Fruit fly (Drosophila melanogaster) whole organism, embryonic: ENCODE results near the gene Sulf1.

Experiments used
- Adf1 ChIP-seq: fragments of 200-800 bp; sonication (Bioruptor generic); IDR thresholded peaks from 2 replicates; pipeline ENCODE4 v1.3.6; 2022; ENCODE audit warnings: missing biosample characterization, missing genetic modification characterization
- CG1024 ChIP-seq: fragments of 200-800 bp; sonication (Bioruptor generic); IDR thresholded peaks from 2 replicates; pipeline ENCODE4 v1.3.6; 2022; ENCODE audit warnings: missing biosample characterization, missing genetic modification characterization
- CG10366 ChIP-seq: fragments of 200-800 bp; sonication (Bioruptor generic); IDR thresholded peaks from 2 replicates; pipeline ENCODE4 v1.3.6; 2022; ENCODE audit warnings: missing biosample characterization, missing genetic modification characterization
- CG11247 ChIP-seq: fragments of 200-800 bp; sonication (Bioruptor generic); IDR thresholded peaks from 2 replicates; pipeline ENCODE4 v1.3.6; 2022; ENCODE audit warnings: missing biosample characterization, missing genetic modification characterization
- CG11504 ChIP-seq: fragments of 200-800 bp; sonication (Bioruptor generic); optimal IDR thresholded peaks from 3 replicates; lab custom pipeline; 2019; ENCODE audit warnings: missing biosample characterization, mild to moderate bottlenecking, missing genetic modification characterization, moderate library complexity
- CG12299 ChIP-seq: fragments of 200-800 bp; sonication (Bioruptor generic); optimal IDR thresholded peaks from 2 replicates; lab custom pipeline; 2018; ENCODE audit warnings: missing biosample characterization, mild to moderate bottlenecking, missing genetic modification characterization
- CG12769 ChIP-seq: fragments of 200-800 bp; sonication (Bioruptor generic); optimal IDR thresholded peaks from 2 replicates; lab custom pipeline; 2019; ENCODE audit warnings: missing biosample characterization, mild to moderate bottlenecking, missing genetic modification characterization, moderate library complexity
- CG14860 ChIP-seq: fragments of 200-800 bp; sonication (Bioruptor generic); IDR thresholded peaks from 3 replicates; pipeline ENCODE4 v1.3.6; 2022; ENCODE audit warnings: missing biosample characterization, missing genetic modification characterization; ENCODE audit not compliant: partially characterized antibody
- CG31224 ChIP-seq: fragments of 200-800 bp; sonication (Bioruptor generic); IDR thresholded peaks from 2 replicates; pipeline ENCODE4 v1.3.6; 2022; ENCODE audit warnings: missing biosample characterization, missing genetic modification characterization
- CG33557 ChIP-seq: fragments of 200-800 bp; sonication (Bioruptor generic); optimal IDR thresholded peaks from 2 replicates; lab custom pipeline; 2019; ENCODE audit warnings: missing biosample characterization, mild to moderate bottlenecking, missing genetic modification characterization, moderate library complexity
- CG42726 ChIP-seq: fragments of 200-800 bp; sonication (Bioruptor generic); IDR thresholded peaks from 2 replicates; pipeline ENCODE4 v1.3.6; 2022; ENCODE audit warnings: missing biosample characterization, missing genetic modification characterization; ENCODE audit not compliant: partially characterized antibody
- CG4360 ChIP-seq: fragments of 200-800 bp; sonication (Bioruptor generic); IDR thresholded peaks from 2 replicates; pipeline ENCODE4 v1.3.6; 2022; ENCODE audit warnings: missing biosample characterization, missing genetic modification characterization
- CG4707 ChIP-seq: fragments of 200-800 bp; sonication (Bioruptor generic); optimal IDR thresholded peaks from 2 replicates; lab custom pipeline; 2018; ENCODE audit warnings: missing biosample characterization, mild to moderate bottlenecking, missing genetic modification characterization, moderate library complexity
- CG9797 ChIP-seq: fragments of 200-800 bp; sonication (Bioruptor generic); optimal IDR thresholded peaks from 3 replicates; lab custom pipeline; 2018; ENCODE audit warnings: missing biosample characterization, mild to moderate bottlenecking, missing genetic modification characterization
- Dbx ChIP-seq: fragments of 200-800 bp; sonication (Bioruptor generic); IDR thresholded peaks from 3 replicates; pipeline ENCODE4 v1.3.6; 2022; ENCODE audit warnings: missing biosample characterization, missing genetic modification characterization
- Dfd ChIP-seq, 2 experiments: fragments of >200 bp; optimal IDR thresholded peaks; 2 replicates each; lab custom pipeline; 2017; ENCODE audit warnings: missing biosample characterization in 2 of 2, missing genetic modification characterization in 2 of 2
- ERR ChIP-seq: fragments of 200-800 bp; sonication (Bioruptor generic); optimal IDR thresholded peaks from 2 replicates; lab custom pipeline; 2016; ENCODE audit warnings: missing biosample characterization, missing genetic modification characterization
- Fer3 ChIP-seq: fragments of 200-800 bp; sonication (Bioruptor generic); optimal IDR thresholded peaks from 2 replicates; lab custom pipeline; 2018; ENCODE audit warnings: missing biosample characterization, mild to moderate bottlenecking, missing genetic modification characterization, moderate library complexity
- HLH4C ChIP-seq: fragments of 200-800 bp; sonication (Bioruptor generic); IDR thresholded peaks from 3 replicates; pipeline ENCODE4 v1.3.6; 2022; ENCODE audit warnings: missing biosample characterization, missing genetic modification characterization; ENCODE audit not compliant: partially characterized antibody
- Hmr ChIP-seq: fragments of 200-800 bp; sonication (Bioruptor generic); optimal IDR thresholded peaks from 3 replicates; lab custom pipeline; 2017; ENCODE audit warnings: mild to moderate bottlenecking, missing biosample characterization, missing genetic modification reagents, missing genetic modification characterization
- Mes4 ChIP-seq: fragments of 200-800 bp; sonication (Bioruptor generic); optimal IDR thresholded peaks from 2 replicates; lab custom pipeline; 2016; ENCODE audit warnings: missing biosample characterization, missing genetic modification characterization
- Neu2 ChIP-seq: fragments of 200-800 bp; sonication (Bioruptor generic); optimal IDR thresholded peaks from 3 replicates; lab custom pipeline; 2016; ENCODE audit warnings: missing biosample characterization, missing genetic modification characterization, borderline replicate concordance
- Side ChIP-seq: fragments of 200-800 bp; sonication (Bioruptor generic); optimal IDR thresholded peaks from 2 replicates; lab custom pipeline; 2016; ENCODE audit warnings: missing biosample characterization, missing genetic modification characterization
- Spps ChIP-seq: fragments of 200-800 bp; sonication (Bioruptor generic); optimal IDR thresholded peaks from 2 replicates; lab custom pipeline; 2018; ENCODE audit warnings: missing biosample characterization, mild to moderate bottlenecking, missing genetic modification characterization
- Tbp ChIP-seq: fragments of >200 bp; optimal IDR thresholded peaks from 2 replicates; lab custom pipeline; 2018; ENCODE audit warnings: missing biosample characterization, missing genetic modification characterization
- Trl ChIP-seq, 3 experiments: fragments of >200 bp in 2 of 3; fragments of 200-800 bp in 1 of 3; sonication (Bioruptor generic) in 1 of 3; optimal IDR thresholded peaks; 2 replicates in 1 of 3; 3 replicates in 2 of 3; lab custom pipeline; 2016 to 2017; ENCODE audit warnings: missing biosample characterization in 1 of 3, missing genetic modification characterization in 1 of 3
- al ChIP-seq: fragments of 200-800 bp; sonication (Bioruptor generic); IDR thresholded peaks from 2 replicates; pipeline ENCODE4 v1.3.6; 2022; ENCODE audit warnings: missing biosample characterization, missing genetic modification characterization
- aop ChIP-seq: fragments of 200-800 bp; sonication (Bioruptor generic); IDR thresholded peaks from 2 replicates; pipeline ENCODE4 v1.3.6; 2022; ENCODE audit warnings: missing biosample characterization, missing genetic modification characterization
- bbx ChIP-seq: fragments of 200-800 bp; sonication (Bioruptor generic); IDR thresholded peaks from 2 replicates; pipeline ENCODE4 v1.3.6; 2022; ENCODE audit warnings: missing biosample characterization, missing genetic modification characterization; ENCODE audit not compliant: partially characterized antibody
- fd3F ChIP-seq: fragments of 200-800 bp; sonication (Bioruptor generic); optimal IDR thresholded peaks from 2 replicates; lab custom pipeline; 2018; ENCODE audit warnings: missing biosample characterization, mild to moderate bottlenecking, missing genetic modification characterization, moderate library complexity
- gcm2 ChIP-seq: fragments of 200-800 bp; sonication (Bioruptor generic); optimal IDR thresholded peaks from 2 replicates; lab custom pipeline; 2016; ENCODE audit warnings: missing biosample characterization, missing genetic modification characterization
- gfzf ChIP-seq: fragments of 200-800 bp; sonication (Bioruptor generic); optimal IDR thresholded peaks from 2 replicates; lab custom pipeline; 2016; ENCODE audit warnings: missing biosample characterization, mild to moderate bottlenecking, missing genetic modification characterization, moderate library complexity
- gsb-n ChIP-seq: fragments of 200-800 bp; sonication (Bioruptor generic); optimal IDR thresholded peaks from 3 replicates; lab custom pipeline; 2018; ENCODE audit warnings: missing biosample characterization, mild to moderate bottlenecking, missing genetic modification characterization
- gt ChIP-seq: fragments of 200-800 bp; sonication (Bioruptor generic); IDR thresholded peaks from 2 replicates; pipeline ENCODE4 v1.3.6; 2022; ENCODE audit warnings: missing biosample characterization, missing genetic modification characterization
- ind ChIP-seq: fragments of 200-800 bp; sonication (Bioruptor generic); optimal IDR thresholded peaks from 3 replicates; lab custom pipeline; 2016; ENCODE audit warnings: missing biosample characterization, missing genetic modification characterization
- jing ChIP-seq: fragments of 200-800 bp; sonication (Bioruptor generic); optimal IDR thresholded peaks from 2 replicates; lab custom pipeline; 2018; ENCODE audit warnings: missing biosample characterization, mild to moderate bottlenecking, missing genetic modification characterization
- kni ChIP-seq: fragments of 200-800 bp; sonication (Bioruptor generic); optimal IDR thresholded peaks from 3 replicates; lab custom pipeline; 2017; ENCODE audit warnings: mild to moderate bottlenecking, missing biosample characterization, missing genetic modification reagents, missing genetic modification characterization
- lola ChIP-seq, 3 experiments: fragments of >200 bp in 2 of 3; fragments of 200-800 bp in 1 of 3; sonication (Bioruptor generic) in 1 of 3; optimal IDR thresholded peaks; 2 replicates each; lab custom pipeline; 2017 to 2019; ENCODE audit warnings: missing biosample characterization in 3 of 3, missing genetic modification characterization in 3 of 3, mild to moderate bottlenecking in 1 of 3, moderate library complexity in 1 of 3
- luna ChIP-seq: fragments of 200-800 bp; sonication (Bioruptor generic); optimal IDR thresholded peaks from 2 replicates; lab custom pipeline; 2016; ENCODE audit warnings: missing biosample characterization, missing genetic modification characterization
- nmo ChIP-seq: fragments of 200-800 bp; sonication (Bioruptor generic); optimal IDR thresholded peaks from 2 replicates; lab custom pipeline; 2018; ENCODE audit warnings: missing biosample characterization, mild to moderate bottlenecking, missing genetic modification characterization, moderate library complexity
- pb ChIP-seq: fragments of 200-800 bp; sonication (Bioruptor generic); optimal IDR thresholded peaks from 3 replicates; lab custom pipeline; 2016; ENCODE audit warnings: missing biosample characterization, missing genetic modification characterization
- schlank ChIP-seq: fragments of 200-800 bp; sonication (Bioruptor generic); optimal IDR thresholded peaks from 2 replicates; lab custom pipeline; 2018; ENCODE audit warnings: missing biosample characterization, mild to moderate bottlenecking, missing genetic modification characterization
- seq ChIP-seq: fragments of 200-800 bp; sonication (Bioruptor generic); IDR thresholded peaks from 2 replicates; pipeline ENCODE4 v1.3.6; 2022; ENCODE audit warnings: missing biosample characterization, missing genetic modification characterization
- so ChIP-seq: fragments of 200-800 bp; sonication (Bioruptor generic); IDR thresholded peaks from 3 replicates; pipeline ENCODE4 v1.3.6; 2022; ENCODE audit warnings: missing biosample characterization, missing genetic modification characterization
- sob ChIP-seq: fragments of 200-800 bp; sonication (Bioruptor generic); IDR thresholded peaks from 2 replicates; pipeline ENCODE4 v1.3.6; 2022; ENCODE audit warnings: missing biosample characterization, missing genetic modification characterization
- sr ChIP-seq: fragments of 200-800 bp; sonication (Bioruptor generic); IDR thresholded peaks from 3 replicates; pipeline ENCODE4 v1.3.6; 2022; ENCODE audit warnings: missing biosample characterization, missing genetic modification characterization
- tap ChIP-seq: fragments of 200-800 bp; optimal IDR thresholded peaks from 3 replicates; lab custom pipeline; 2019; ENCODE audit warnings: missing biosample characterization, mild to moderate bottlenecking, missing genetic modification characterization, moderate library complexity
- tna ChIP-seq: fragments of 200-800 bp; sonication (Bioruptor generic); IDR thresholded peaks from 2 replicates; pipeline ENCODE4 v1.3.6; 2022; ENCODE audit warnings: missing biosample characterization, missing genetic modification characterization; ENCODE audit not compliant: partially characterized antibody
- vfl ChIP-seq: fragments of 200-800 bp; sonication (Bioruptor generic); optimal IDR thresholded peaks from 2 replicates; lab custom pipeline; 2016; ENCODE audit warnings: missing biosample characterization, missing genetic modification characterization

Sulf1 gene

DNA sequence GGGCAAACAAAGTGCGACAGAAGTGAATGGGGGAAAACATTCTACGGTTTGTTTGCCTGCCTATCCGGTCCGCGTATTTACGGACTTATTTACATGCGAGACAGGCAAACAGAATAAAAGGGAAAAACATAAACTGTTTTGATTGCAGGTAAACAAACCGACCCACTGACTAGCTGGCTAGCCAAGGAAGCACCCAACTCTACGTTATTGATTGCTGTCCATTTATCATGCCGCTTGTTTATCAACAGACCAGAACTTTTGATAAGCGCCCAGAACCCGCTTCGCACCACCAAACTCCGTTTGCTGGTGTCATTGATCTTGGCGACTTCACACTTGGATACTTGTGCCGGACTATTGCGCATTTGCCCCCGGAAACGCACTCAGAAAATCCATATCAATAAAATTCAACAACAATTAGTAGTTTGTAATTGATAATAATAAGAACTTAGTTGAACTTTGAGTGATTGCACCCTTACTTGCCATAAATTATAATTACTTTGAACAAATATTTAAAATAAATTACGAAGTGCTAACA, 7.5 kb downstream of the Sulf1 start (continued):
- TF ChIP-seq Side (GFP tag; lab: Kevin White, UChicago), result peak; percentile 47
- TF ChIP-seq CG33557 (GFP tag; lab: Kevin White, UChicago), result peak; percentile 89
- TF ChIP-seq gsb-n, result peak; percentile 60
- no peak for TF ChIP-seq CG42726
- peak; percentile 67 for TF ChIP-seq schlank
- TF ChIP-seq Tbp (GFP tag; lab: Kevin White, UChicago), result no peak
- no peak for TF ChIP-seq CG4360 (GFP tag; lab: Robert Waterston, UW)
- peak; percentile 60 for TF ChIP-seq Mes4 (GFP tag; lab: Kevin White, UChicago)
- TF ChIP-seq sob (GFP tag; lab: Robert Waterston, UW), result peak; percentile 72
- peak; percentile 29; the same call in 1 of the 3 replicates for TF ChIP-seq so (GFP tag; lab: Robert Waterston, UW)
- TF ChIP-seq CG1024 (GFP tag; lab: Robert Waterston, UW), result no peak; the same call in 1 of the 2 replicates
- peak; percentile 43 for TF ChIP-seq CG10366 (GFP tag; lab: Robert Waterston, UW)
- TF ChIP-seq luna (GFP tag; lab: Kevin White, UChicago), result no peak
- TF ChIP-seq ERR (GFP tag; lab: Kevin White, UChicago), result peak; percentile 26
- peak; percentile 51 for TF ChIP-seq Spps (tag; lab: Kevin White, UChicago)
- no peak for TF ChIP-seq Adf1
- peak; percentile 7; the same call in 1 of the 2 replicates for TF ChIP-seq al (GFP tag; lab: Robert Waterston, UW)
- TF ChIP-seq tna, result no peak
- peak; percentile 58 for TF ChIP-seq CG11247 (GFP tag; lab: Robert Waterston, UW)
- no peak for TF ChIP-seq CG11504 (tag; lab: Kevin White, UChicago)
- peak; percentile 82 for TF ChIP-seq kni (GFP tag; lab: Kevin White, UChicago)
- TF ChIP-seq Fer3 (tag; lab: Kevin White, UChicago), result peak; percentile 39
- TF ChIP-seq CG12769 (tag; lab: Kevin White, UChicago), result peak; percentile 79
- peak; percentile 79 for TF ChIP-seq seq
- TF ChIP-seq pb (GFP tag; lab: Kevin White, UChicago), result peak; percentile 15
- no peak for TF ChIP-seq gt
- TF ChIP-seq CG31224 (GFP tag; lab: Robert Waterston, UW), result peak; percentile 29; the same call in 1 of the 2 replicates
- no peak for TF ChIP-seq gcm2 (GFP tag; lab: Kevin White, UChicago)
- TF ChIP-seq CG14860 (GFP tag; lab: Robert Waterston, UW), result no peak
- no peak for TF ChIP-seq vfl (GFP tag; lab: Kevin White, UChicago)
- 0 out of 3 replicates have a peak, but pooled peaks have one; percentile 34 for TF ChIP-seq sr (GFP tag; lab: Robert Waterston, UW)
- no peak for TF ChIP-seq jing (GFP tag; lab: Kevin White, UChicago)
- peak; percentile 21 for TF ChIP-seq CG9797 (GFP tag; lab: Kevin White, UChicago)
- peak; percentile 21 for TF ChIP-seq CG12299 (tag; lab: Kevin White, UChicago)
- no peak for TF ChIP-seq bbx
- TF ChIP-seq Dfd (GFP tag; optimal IDR thresholded peaks at IDR 0.05; lab: Kevin White, UChicago), result no peak
- no peak for TF ChIP-seq nmo
- TF ChIP-seq tap (tag; lab: Kevin White, UChicago), result peak; percentile 16
- peak; percentile 50; the same call in 1 of the 3 replicates for TF ChIP-seq Dbx (GFP tag; lab: Robert Waterston, UW)
- TF ChIP-seq aop, result no peak
- peak; percentile 66 for TF ChIP-seq Hmr (GFP tag; lab: Kevin White, UChicago)
- TF ChIP-seq lola (GFP tag; optimal IDR thresholded peaks at IDR 0.05; lab: Kevin White, UChicago), result peak in 1 of 3 experiments; percentile 70
- TF ChIP-seq HLH4C (GFP tag; lab: Robert Waterston, UW), result no peak
- TF ChIP-seq CG4707, result peak; percentile 74
- TF ChIP-seq Neu2 (GFP tag; lab: Kevin White, UChicago), result no peak
- TF ChIP-seq fd3F (GFP tag; lab: Kevin White, UChicago), result peak; percentile 52
- no peak for TF ChIP-seq ind (GFP tag; lab: Kevin White, UChicago)
- TF ChIP-seq Trl (optimal IDR thresholded peaks at IDR 0.05; lab: Kevin White, UChicago), result no peak
- peak; percentile 73 for TF ChIP-seq Trl (GFP tag; optimal IDR thresholded peaks at IDR 0.05; lab: Kevin White, UChicago)
- no peak for TF ChIP-seq gfzf (GFP tag; lab: Kevin White, UChicago)
